Worm (Caenorhabditis elegans) whole organism, late embryonic: ENCODE data around the gene F41B5.12.

Experiments used
- C08G9.2 ChIP-seq: sonication (generic microtip); optimal IDR thresholded peaks from 2 replicates; lab custom pipeline; 2016; ENCODE audit warnings: mild to moderate bottlenecking, missing genetic modification characterization, moderate library complexity, missing compliant biosample characterization
- F13H6.1 ChIP-seq: sonication (generic microtip); optimal IDR thresholded peaks from 2 replicates; lab custom pipeline; 2016; ENCODE audit warnings: missing genetic modification characterization, missing compliant biosample characterization
- K02D7.2 ChIP-seq: sonication (generic microtip); optimal IDR thresholded peaks from 2 replicates; lab custom pipeline; 2017; ENCODE audit warnings: mild to moderate bottlenecking, missing genetic modification characterization, missing compliant biosample characterization
- ceh-14 ChIP-seq: sonication (generic microtip); optimal IDR thresholded peaks from 2 replicates; lab custom pipeline; 2016; ENCODE audit warnings: missing genotype, missing genetic modification characterization, missing compliant biosample characterization
- ceh-18 ChIP-seq: sonication (generic microtip); optimal IDR thresholded peaks from 2 replicates; lab custom pipeline; 2016; ENCODE audit warnings: missing genetic modification characterization, missing compliant biosample characterization
- ceh-19 ChIP-seq: fragments of 200-800 bp; sonication (Bioruptor generic); optimal IDR thresholded peaks from 2 replicates; lab custom pipeline; 2018; ENCODE audit warnings: mild to moderate bottlenecking, missing genetic modification characterization, missing compliant biosample characterization
- ceh-2 ChIP-seq: sonication (generic microtip); optimal IDR thresholded peaks from 2 replicates; lab custom pipeline; 2016; ENCODE audit warnings: missing genotype, missing genetic modification characterization, missing compliant biosample characterization
- ceh-30 ChIP-seq: fragments of 150-350 bp; optimal IDR thresholded peaks from 2 replicates; lab custom pipeline; 2014; ENCODE audit warnings: missing biosample characterization, missing genetic modification characterization
- ceh-31 ChIP-seq: sonication (generic microtip); optimal IDR thresholded peaks from 2 replicates; lab custom pipeline; 2016; ENCODE audit warnings: missing genetic modification characterization, missing compliant biosample characterization
- ceh-45 ChIP-seq: fragments of 200-800 bp; sonication (Bioruptor generic); IDR thresholded peaks from 2 replicates; pipeline ENCODE4 v1.3.6; 2022; ENCODE audit warnings: missing genetic modification reagents, missing genetic modification characterization, missing compliant biosample characterization
- ceh-9 ChIP-seq: sonication (generic microtip); optimal IDR thresholded peaks from 2 replicates; lab custom pipeline; 2016; ENCODE audit warnings: mild to moderate bottlenecking, missing genetic modification characterization, inconsistent platforms, missing compliant biosample characterization
- dmd-4 ChIP-seq: sonication (generic microtip); optimal IDR thresholded peaks from 2 replicates; lab custom pipeline; 2016; ENCODE audit warnings: borderline replicate concordance, missing genetic modification characterization, missing compliant biosample characterization
- dve-1 ChIP-seq: sonication (generic microtip); optimal IDR thresholded peaks from 2 replicates; lab custom pipeline; 2017; ENCODE audit warnings: antibody characterized with exemption, mild to moderate bottlenecking, missing genetic modification characterization, missing compliant biosample characterization
- elt-2 ChIP-seq: sonication (generic microtip); optimal IDR thresholded peaks from 2 replicates; lab custom pipeline; 2016; ENCODE audit warnings: missing genetic modification reagents, missing genetic modification characterization, missing compliant biosample characterization
- elt-4 ChIP-seq: sonication (generic microtip); optimal IDR thresholded peaks from 2 replicates; lab custom pipeline; 2016; ENCODE audit warnings: missing genetic modification characterization, missing compliant biosample characterization
- eyg-1 ChIP-seq: sonication (generic microtip); optimal IDR thresholded peaks from 2 replicates; lab custom pipeline; 2016; ENCODE audit warnings: missing genotype, missing genetic modification characterization, missing compliant biosample characterization
- fax-1 ChIP-seq: sonication (generic microtip); optimal IDR thresholded peaks from 2 replicates; lab custom pipeline; 2016; ENCODE audit warnings: missing genotype, missing genetic modification characterization, missing compliant biosample characterization
- fkh-10 ChIP-seq: fragments of 150-350 bp; optimal IDR thresholded peaks from 2 replicates; lab custom pipeline; 2014; ENCODE audit warnings: missing biosample characterization, missing genetic modification reagents, missing genetic modification characterization
- hlh-13 ChIP-seq: fragments of 200-800 bp; sonication (Bioruptor generic); optimal IDR thresholded peaks from 2 replicates; lab custom pipeline; 2018; ENCODE audit warnings: mild to moderate bottlenecking, missing genetic modification characterization, missing compliant biosample characterization
- hlh-15 ChIP-seq: sonication (generic microtip); optimal IDR thresholded peaks from 2 replicates; lab custom pipeline; 2016; ENCODE audit warnings: missing genetic modification characterization, missing compliant biosample characterization
- madf-2 ChIP-seq: sonication (generic microtip); optimal IDR thresholded peaks from 2 replicates; lab custom pipeline; 2017; ENCODE audit warnings: missing genetic modification characterization, missing compliant biosample characterization
- mec-3 ChIP-seq: sonication (generic microtip); optimal IDR thresholded peaks from 2 replicates; lab custom pipeline; 2016; ENCODE audit warnings: borderline replicate concordance, missing genetic modification characterization, missing compliant biosample characterization
- nfya-1 ChIP-seq: sonication (generic microtip); optimal IDR thresholded peaks from 2 replicates; lab custom pipeline; 2017; ENCODE audit warnings: missing genetic modification characterization, mild to moderate bottlenecking, missing compliant biosample characterization, antibody characterized with exemption, moderate library complexity
- nhr-11 ChIP-seq: fragments of 150-350 bp; optimal IDR thresholded peaks from 2 replicates; lab custom pipeline; 2014; ENCODE audit warnings: missing biosample characterization, missing genetic modification characterization
- nhr-232 ChIP-seq: sonication (generic microtip); optimal IDR thresholded peaks from 2 replicates; lab custom pipeline; 2016; ENCODE audit warnings: missing genetic modification characterization, missing compliant biosample characterization
- odd-2 ChIP-seq: sonication (generic microtip); optimal IDR thresholded peaks from 2 replicates; lab custom pipeline; 2017; ENCODE audit warnings: antibody characterized with exemption, mild to moderate bottlenecking, missing genetic modification characterization, missing compliant biosample characterization
- pag-3 ChIP-seq: sonication (generic microtip); optimal IDR thresholded peaks from 2 replicates; lab custom pipeline; 2016; ENCODE audit warnings: missing compliant biosample characterization, missing genetic modification characterization, borderline replicate concordance
- pat-9 ChIP-seq: fragments of 200-800 bp; sonication (Bioruptor generic); optimal IDR thresholded peaks from 2 replicates; lab custom pipeline; 2018; ENCODE audit warnings: mild to moderate bottlenecking, missing genetic modification characterization, moderate library complexity, missing compliant biosample characterization
- pha-2 ChIP-seq: sonication (generic microtip); optimal IDR thresholded peaks from 2 replicates; lab custom pipeline; 2017; ENCODE audit warnings: mild to moderate bottlenecking, missing genetic modification characterization, missing compliant biosample characterization
- pqm-1 ChIP-seq: sonication (generic microtip); optimal IDR thresholded peaks from 2 replicates; lab custom pipeline; 2016; ENCODE audit warnings: missing genetic modification characterization, missing compliant biosample characterization
- pros-1 ChIP-seq: fragments of 150-350 bp; optimal IDR thresholded peaks from 2 replicates; lab custom pipeline; 2014; ENCODE audit warnings: missing biosample characterization, missing genetic modification reagents, missing genetic modification characterization
- ref-2 ChIP-seq: sonication (generic microtip); optimal IDR thresholded peaks from 2 replicates; lab custom pipeline; 2016; ENCODE audit warnings: missing genetic modification characterization, missing compliant biosample characterization
- rnt-1 ChIP-seq: sonication (generic microtip); optimal IDR thresholded peaks from 2 replicates; lab custom pipeline; 2016; ENCODE audit warnings: missing genetic modification characterization, missing compliant biosample characterization
- sdc-2 ChIP-seq: sonication (generic microtip); optimal IDR thresholded peaks from 2 replicates; lab custom pipeline; 2016; ENCODE audit warnings: missing genotype, missing genetic modification characterization, missing compliant biosample characterization
- sox-2 ChIP-seq: fragments of 200-800 bp; sonication (Bioruptor generic); IDR thresholded peaks from 2 replicates; pipeline ENCODE4 v1.3.6; 2022; ENCODE audit warnings: missing genetic modification reagents, missing genetic modification characterization, missing compliant biosample characterization
- sox-4 ChIP-seq: sonication (generic microtip); optimal IDR thresholded peaks from 2 replicates; lab custom pipeline; 2017; ENCODE audit warnings: mild to moderate bottlenecking, missing genetic modification characterization, inconsistent platforms, missing compliant biosample characterization
- tbx-2 ChIP-seq: sonication (generic microtip); optimal IDR thresholded peaks from 2 replicates; lab custom pipeline; 2016; ENCODE audit warnings: missing genetic modification characterization, missing compliant biosample characterization
- tbx-7 ChIP-seq: sonication (generic microtip); optimal IDR thresholded peaks from 2 replicates; lab custom pipeline; 2016; ENCODE audit warnings: missing genotype, missing genetic modification characterization, missing compliant biosample characterization
- unc-55 ChIP-seq: sonication (generic microtip); optimal IDR thresholded peaks from 2 replicates; lab custom pipeline; 2017; ENCODE audit warnings: missing biosample characterization, missing genetic modification reagents, missing genetic modification characterization
- unc-86 ChIP-seq: sonication (generic microtip); optimal IDR thresholded peaks from 2 replicates; lab custom pipeline; 2016; ENCODE audit warnings: missing genetic modification characterization, missing compliant biosample characterization
- ztf-16 ChIP-seq: sonication (generic microtip); optimal IDR thresholded peaks from 2 replicates; lab custom pipeline; 2017; ENCODE audit warnings: missing genetic modification characterization, missing compliant biosample characterization

The F41B5.12 gene

DNA sequence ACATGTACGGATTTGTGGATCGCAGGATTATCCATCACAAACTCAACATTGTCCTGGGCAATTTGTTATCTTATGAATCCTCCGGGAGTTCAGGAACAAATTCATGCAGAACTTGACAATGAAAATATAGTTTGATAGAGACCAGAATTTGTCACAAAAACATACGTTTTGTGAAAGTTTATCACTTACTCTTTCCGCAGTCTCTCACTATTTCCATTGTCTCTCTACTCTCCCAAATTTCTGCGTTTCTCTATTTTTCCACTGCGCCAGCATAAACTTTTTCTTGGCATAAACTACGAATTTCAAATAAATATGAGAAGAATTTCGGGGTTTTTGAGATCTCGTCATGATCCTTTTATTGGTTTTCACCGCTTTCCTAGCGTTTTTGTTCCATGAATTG is 18.1 kb upstream of the F41B5.12 start, which contains the start of gene cyp-33C3:
Gene cyp-33C3 (plus strand): TSS at position 149 of the 400 bp plus-strand sequence.
- TF ChIP-seq ceh-2 (tag; lab: Kevin White, UChicago) (no peak), madf-2 (no peak)
- TF ChIP-seq, all 69 proteins: peak for 0

DNA sequence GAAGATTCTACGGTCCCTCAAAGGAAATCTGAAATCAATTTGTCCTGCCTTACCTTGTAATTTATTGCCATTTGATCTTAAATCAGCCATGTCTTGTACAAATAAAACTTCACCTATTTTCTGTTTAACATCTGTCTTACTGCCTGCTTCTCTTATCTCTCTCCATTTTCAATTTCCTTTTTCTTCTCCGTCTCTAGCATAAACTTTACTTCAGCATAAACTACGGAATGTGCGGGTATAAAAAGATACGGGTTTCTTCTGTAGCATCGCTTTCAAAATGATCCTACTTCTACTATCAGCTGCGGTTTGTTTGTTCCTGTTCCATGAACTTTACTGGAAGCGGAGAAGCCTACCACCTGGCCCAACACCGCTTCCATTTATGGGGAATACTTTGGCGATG is 16.0 kb upstream of the F41B5.12 start, which contains the start of gene cyp-33C5:
Gene cyp-33C5 (plus strand): TSS at position 254 of the 400 bp plus-strand sequence.
- TF ChIP-seq pros-1: no peak
- no peak for TF ChIP-seq sox-4 (tag; lab: Kevin White, UChicago)
- no peak for TF ChIP-seq ceh-45 (GFP tag; lab: Robert Waterston, UW)
- no peak for TF ChIP-seq pqm-1
- TF ChIP-seq dmd-4 (tag; lab: Kevin White, UChicago): no peak

DNA sequence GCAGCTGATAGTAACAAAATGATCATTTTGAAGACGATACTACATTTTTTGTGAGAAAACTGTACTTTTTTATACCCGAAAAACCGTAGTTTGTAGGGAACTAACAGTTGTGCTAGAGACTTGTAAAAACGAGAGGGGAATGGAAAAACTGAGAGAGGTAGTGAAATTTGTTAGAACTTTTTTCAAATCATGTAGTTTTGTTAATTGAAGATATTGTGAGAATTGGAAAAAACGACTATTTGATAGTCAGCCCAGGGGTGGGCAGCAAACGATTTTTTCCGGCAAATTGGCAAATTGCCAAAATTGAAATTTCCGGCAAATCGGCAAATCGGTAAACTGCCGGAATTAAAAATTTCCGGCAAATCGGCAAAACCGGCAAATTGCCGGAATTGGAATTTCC is 11.4 kb upstream of the F41B5.12 start, which contains the start of gene cyp-33C6:
Gene cyp-33C6 (minus strand): TSS at position 101 of the 400 bp plus-strand sequence.
- no peak for TF ChIP-seq ceh-14 (tag; lab: Kevin White, UChicago)
- TF ChIP-seq F13H6.1: no peak
- no peak for TF ChIP-seq eyg-1 (tag; lab: Kevin White, UChicago)
- TF ChIP-seq mec-3: no peak
- no peak for TF ChIP-seq hlh-13 (GFP tag; lab: Kevin White, UChicago)
- TF ChIP-seq madf-2: no peak
- no peak for TF ChIP-seq C08G9.2 (tag; lab: Kevin White, UChicago)
- no peak for TF ChIP-seq ceh-18 (tag; lab: Kevin White, UChicago)
- no peak for TF ChIP-seq elt-2 (tag; lab: Kevin White, UChicago)
- no peak for TF ChIP-seq ceh-31 (tag; lab: Kevin White, UChicago)

ce11 chrV:2250126-2250590 is 10.6 kb upstream of the F41B5.12 start, which contains the start of gene cyp-33C7:
Gene cyp-33C7, plus strand, starts transcription at chrV:2250540.
- TF ChIP-seq unc-55 (no peak), ceh-14 (tag; lab: Kevin White, UChicago) (no peak), mec-3 (no peak), nhr-11 (tag; lab: Kevin White, UChicago) (no peak), dve-1 (tag; lab: Kevin White, UChicago) (no peak), fkh-10 (GFP tag; lab: Kevin White, UChicago) (no peak), ceh-45 (GFP tag; lab: Robert Waterston, UW) (no peak)
- TF ChIP-seq, all 69 proteins: peak for 0

ce11 chrV:2251774-2252173 is 9.0 kb upstream of the F41B5.12 start:
- no peak for TF ChIP-seq sdc-2 (tag; lab: Kevin White, UChicago)
- no peak for TF ChIP-seq unc-55
- no peak for TF ChIP-seq sox-2 (GFP tag; lab: Robert Waterston, UW)
- TF ChIP-seq ztf-16 (tag; lab: Kevin White, UChicago): no peak
- TF ChIP-seq fax-1 (tag; lab: Kevin White, UChicago): no peak
- no peak for TF ChIP-seq elt-4 (tag; lab: Kevin White, UChicago)
- no peak for TF ChIP-seq odd-2 (tag; lab: Kevin White, UChicago)
- TF ChIP-seq unc-86 (tag; lab: Kevin White, UChicago): no peak
- no peak for TF ChIP-seq tbx-7
- no peak for TF ChIP-seq dve-1 (tag; lab: Kevin White, UChicago)

DNA sequence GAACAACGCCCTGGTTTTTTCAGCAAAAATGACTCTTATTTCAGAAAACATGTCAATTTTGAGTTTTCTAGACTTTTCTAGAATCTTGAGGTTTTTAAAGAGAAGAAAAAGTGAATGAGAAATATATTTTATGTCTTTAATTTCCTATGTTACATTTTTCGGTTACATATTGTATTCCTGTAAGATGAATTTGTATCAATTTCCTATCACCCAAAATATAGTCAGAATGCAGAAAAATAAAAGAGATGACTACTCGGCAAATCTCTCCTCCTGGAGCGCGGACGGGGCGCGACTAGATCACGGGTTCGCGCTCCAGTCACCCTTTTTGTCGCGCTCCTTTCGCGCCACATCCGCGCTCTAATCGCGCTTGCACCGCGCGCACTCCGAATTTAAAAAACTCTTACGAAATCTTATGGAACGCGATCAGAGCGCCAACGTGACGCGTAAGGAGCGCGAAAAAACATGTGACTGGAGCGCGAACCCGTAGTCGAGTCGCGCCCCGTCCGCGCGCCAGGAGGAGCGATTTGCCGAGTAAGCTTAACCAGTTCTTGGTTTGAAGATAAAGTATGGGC is 6.1 kb upstream of the F41B5.12 start, which contains the start of gene str-253:
Gene str-253 (minus strand): TSS at position 51 of the 572 bp plus-strand sequence.
- TF ChIP-seq ceh-30 (no peak), pat-9 (tag; lab: Kevin White, UChicago) (no peak), hlh-15 (no peak), sdc-2 (tag; lab: Kevin White, UChicago) (no peak), unc-55 (no peak), pha-2 (tag; lab: Kevin White, UChicago) (no peak), ceh-19 (GFP tag; lab: Kevin White, UChicago) (no peak), fkh-10 (GFP tag; lab: Kevin White, UChicago) (no peak), ceh-31 (tag; lab: Kevin White, UChicago) (no peak), elt-2 (tag; lab: Kevin White, UChicago) (no peak), nhr-232 (tag; lab: Kevin White, UChicago) (no peak), nfya-1 (tag; lab: Kevin White, UChicago) (no peak), pag-3 (tag; lab: Kevin White, UChicago) (no peak), dmd-4 (tag; lab: Kevin White, UChicago) (no peak), K02D7.2 (tag; lab: Kevin White, UChicago) (no peak), rnt-1 (tag; lab: Kevin White, UChicago) (no peak), ceh-9 (no peak), tbx-2 (tag; lab: Kevin White, UChicago) (no peak), ref-2 (tag; lab: Kevin White, UChicago) (no peak)
